Fruit fly (Drosophila melanogaster) whole organism, embryonic: ENCODE measurements around the gene Jon66Cii.

ENCODE experiments used
- ATbp ChIP-seq: fragments of 200-800 bp; sonication (Bioruptor generic); optimal IDR thresholded peaks from 2 replicates; lab custom pipeline; 2017; ENCODE audit warnings: missing biosample characterization, mild to moderate bottlenecking, missing genetic modification characterization, missing genetic modification reagents
- B-H2 ChIP-seq: fragments of 200-800 bp; sonication (Bioruptor generic); optimal IDR thresholded peaks from 2 replicates; lab custom pipeline; 2018; ENCODE audit warnings: missing biosample characterization, mild to moderate bottlenecking, missing genetic modification characterization
- Bteb2 ChIP-seq: fragments of 200-800 bp; sonication (Bioruptor generic); optimal IDR thresholded peaks from 2 replicates; lab custom pipeline; 2016; ENCODE audit warnings: missing biosample characterization, missing genetic modification characterization
- CG1024 ChIP-seq: fragments of 200-800 bp; sonication (Bioruptor generic); IDR thresholded peaks from 2 replicates; pipeline ENCODE4 v1.3.6; 2022; ENCODE audit warnings: missing biosample characterization, missing genetic modification characterization
- CG11093 ChIP-seq: fragments of 200-800 bp; sonication (Bioruptor generic); IDR thresholded peaks from 3 replicates; pipeline ENCODE4 v1.3.6; 2022; ENCODE audit warnings: missing biosample characterization, missing genetic modification characterization
- CG12071 ChIP-seq: fragments of 200-800 bp; sonication (Bioruptor generic); optimal IDR thresholded peaks from 3 replicates; lab custom pipeline; 2018; ENCODE audit warnings: missing biosample characterization, mild to moderate bottlenecking, missing genetic modification characterization
- CG16863 ChIP-seq: fragments of 200-800 bp; sonication (Bioruptor generic); optimal IDR thresholded peaks from 3 replicates; lab custom pipeline; 2016; ENCODE audit warnings: missing biosample characterization, missing genetic modification characterization
- CG17361 ChIP-seq: fragments of 200-800 bp; sonication (Bioruptor generic); IDR thresholded peaks from 3 replicates; pipeline ENCODE4 v1.3.6; 2022; ENCODE audit warnings: missing biosample characterization, missing genetic modification characterization
- CG17568 ChIP-seq: fragments of 200-800 bp; sonication (Bioruptor generic); optimal IDR thresholded peaks from 2 replicates; lab custom pipeline; 2018; ENCODE audit warnings: missing biosample characterization, mild to moderate bottlenecking, missing genetic modification characterization, moderate library complexity
- CG18476 ChIP-seq: fragments of 200-800 bp; sonication (Bioruptor generic); optimal IDR thresholded peaks from 2 replicates; lab custom pipeline; 2016; ENCODE audit warnings: missing biosample characterization, mild to moderate bottlenecking, missing genetic modification characterization
- CG18599 ChIP-seq: fragments of 200-800 bp; sonication (Bioruptor generic); optimal IDR thresholded peaks from 3 replicates; lab custom pipeline; 2017; ENCODE audit warnings: missing biosample characterization, missing genetic modification characterization, mild to moderate bottlenecking, moderate library complexity, missing genetic modification reagents
- CG42726 ChIP-seq: fragments of 200-800 bp; sonication (Bioruptor generic); IDR thresholded peaks from 2 replicates; pipeline ENCODE4 v1.3.6; 2022; ENCODE audit warnings: missing biosample characterization, missing genetic modification characterization; ENCODE audit not compliant: partially characterized antibody
- CG4360 ChIP-seq: fragments of 200-800 bp; sonication (Bioruptor generic); IDR thresholded peaks from 2 replicates; pipeline ENCODE4 v1.3.6; 2022; ENCODE audit warnings: missing biosample characterization, missing genetic modification characterization
- CG5953 ChIP-seq: fragments of 200-800 bp; sonication (Bioruptor generic); IDR thresholded peaks from 2 replicates; pipeline ENCODE4 v1.3.6; 2022; ENCODE audit warnings: missing biosample characterization, missing genetic modification characterization
- CG6683 ChIP-seq: fragments of 200-800 bp; sonication (Bioruptor generic); optimal IDR thresholded peaks from 2 replicates; lab custom pipeline; 2017; ENCODE audit warnings: missing biosample characterization, mild to moderate bottlenecking, missing genetic modification characterization, missing genetic modification reagents
- CG7271 ChIP-seq: fragments of 200-800 bp; sonication (Bioruptor generic); optimal IDR thresholded peaks from 2 replicates; lab custom pipeline; 2018; ENCODE audit warnings: missing biosample characterization, mild to moderate bottlenecking, missing genetic modification characterization, moderate library complexity
- CG7839 ChIP-seq: fragments of 200-800 bp; sonication (Bioruptor generic); optimal IDR thresholded peaks from 3 replicates; lab custom pipeline; 2018; ENCODE audit warnings: missing biosample characterization, mild to moderate bottlenecking, missing genetic modification characterization, moderate library complexity
- CG8089 ChIP-seq: fragments of 200-800 bp; sonication (Bioruptor generic); optimal IDR thresholded peaks from 3 replicates; lab custom pipeline; 2016; ENCODE audit warnings: missing biosample characterization, missing genetic modification characterization
- CG8388 ChIP-seq: fragments of 200-800 bp; sonication (Bioruptor generic); optimal IDR thresholded peaks from 2 replicates; lab custom pipeline; 2019; ENCODE audit warnings: missing biosample characterization, mild to moderate bottlenecking, missing genetic modification characterization, moderate library complexity
- CoRest ChIP-seq: fragments of 200-800 bp; sonication (Bioruptor generic); optimal IDR thresholded peaks from 3 replicates; lab custom pipeline; 2018; ENCODE audit warnings: missing biosample characterization, mild to moderate bottlenecking, missing genetic modification characterization, moderate library complexity
- Eip74EF ChIP-seq, 2 experiments: fragments of 200-800 bp in 1 of 2; fragments of >200 bp in 1 of 2; sonication (Bioruptor generic) in 1 of 2; optimal IDR thresholded peaks; 2 replicates each; lab custom pipeline; 2017 to 2019; ENCODE audit warnings: missing biosample characterization in 2 of 2, missing genetic modification characterization in 2 of 2, mild to moderate bottlenecking in 1 of 2, moderate library complexity in 1 of 2
- Elba2 ChIP-seq: fragments of 200-800 bp; sonication (Bioruptor generic); optimal IDR thresholded peaks from 3 replicates; lab custom pipeline; 2016; ENCODE audit warnings: missing biosample characterization, missing genetic modification characterization
- Fer3 ChIP-seq: fragments of 200-800 bp; sonication (Bioruptor generic); optimal IDR thresholded peaks from 2 replicates; lab custom pipeline; 2018; ENCODE audit warnings: missing biosample characterization, mild to moderate bottlenecking, missing genetic modification characterization, moderate library complexity
- Kr ChIP-seq: fragments of 200-800 bp; sonication (Bioruptor generic); optimal IDR thresholded peaks from 2 replicates; lab custom pipeline; 2017; ENCODE audit warnings: missing biosample characterization, mild to moderate bottlenecking, missing genetic modification characterization
- MTF-1 ChIP-seq: fragments of 200-800 bp; sonication (Bioruptor generic); optimal IDR thresholded peaks from 2 replicates; lab custom pipeline; 2018; ENCODE audit warnings: missing biosample characterization, mild to moderate bottlenecking, missing genetic modification characterization, borderline replicate concordance
- Max ChIP-seq: fragments of 200-800 bp; sonication (Bioruptor generic); optimal IDR thresholded peaks from 2 replicates; lab custom pipeline; 2016; ENCODE audit warnings: missing biosample characterization, mild to moderate bottlenecking, missing genetic modification characterization
- Meics ChIP-seq: fragments of 200-800 bp; sonication (Bioruptor generic); optimal IDR thresholded peaks from 2 replicates; lab custom pipeline; 2017; ENCODE audit warnings: missing biosample characterization, mild to moderate bottlenecking, missing genetic modification characterization
- Mes4 ChIP-seq: fragments of 200-800 bp; sonication (Bioruptor generic); optimal IDR thresholded peaks from 2 replicates; lab custom pipeline; 2016; ENCODE audit warnings: missing biosample characterization, missing genetic modification characterization
- Rx ChIP-seq: fragments of 200-800 bp; sonication (Bioruptor generic); IDR thresholded peaks from 2 replicates; pipeline ENCODE4 v1.3.6; 2022; ENCODE audit warnings: missing biosample characterization, missing genetic modification characterization
- Six4 ChIP-seq: fragments of 200-800 bp; sonication (Bioruptor generic); optimal IDR thresholded peaks from 2 replicates; lab custom pipeline; 2016; ENCODE audit warnings: missing biosample characterization, missing genetic modification characterization
- Sox100B ChIP-seq: fragments of 200-800 bp; sonication (Bioruptor generic); optimal IDR thresholded peaks from 3 replicates; lab custom pipeline; 2018; ENCODE audit warnings: missing biosample characterization, mild to moderate bottlenecking, missing genetic modification characterization
- Xbp1 ChIP-seq: fragments of 200-800 bp; sonication (Bioruptor generic); optimal IDR thresholded peaks from 3 replicates; lab custom pipeline; 2016; ENCODE audit warnings: missing biosample characterization, mild to moderate bottlenecking, missing genetic modification characterization
- caup ChIP-seq: fragments of 200-800 bp; sonication (Bioruptor generic); optimal IDR thresholded peaks from 3 replicates; lab custom pipeline; 2017; ENCODE audit warnings: missing biosample characterization, mild to moderate bottlenecking, missing genetic modification characterization, moderate library complexity; ENCODE audit not compliant: severe bottlenecking
- crc ChIP-seq: fragments of 200-800 bp; sonication (Bioruptor generic); optimal IDR thresholded peaks from 2 replicates; lab custom pipeline; 2016; ENCODE audit warnings: missing biosample characterization, missing genetic modification characterization
- dimm ChIP-seq: fragments of 200-800 bp; sonication (Bioruptor generic); IDR thresholded peaks from 2 replicates; pipeline ENCODE4 v1.3.6; 2022; ENCODE audit warnings: missing biosample characterization, missing genetic modification characterization
- disco-r ChIP-seq: fragments of 200-800 bp; sonication (Bioruptor generic); optimal IDR thresholded peaks from 2 replicates; lab custom pipeline; 2016; ENCODE audit warnings: missing biosample characterization, missing genetic modification characterization
- dysf ChIP-seq: fragments of 200-800 bp; sonication (Bioruptor generic); IDR thresholded peaks from 3 replicates; pipeline ENCODE4 v1.3.6; 2022; ENCODE audit warnings: missing biosample characterization, missing genetic modification characterization
- exex ChIP-seq: fragments of 200-800 bp; sonication (Bioruptor generic); optimal IDR thresholded peaks from 4 replicates; lab custom pipeline; 2018; ENCODE audit warnings: missing biosample characterization, mild to moderate bottlenecking, missing genetic modification characterization, moderate library complexity
- grn ChIP-seq: fragments of 200-800 bp; sonication (Bioruptor generic); optimal IDR thresholded peaks from 3 replicates; lab custom pipeline; 2017; ENCODE audit warnings: missing biosample characterization, missing genetic modification characterization
- kni ChIP-seq: fragments of 200-800 bp; sonication (Bioruptor generic); optimal IDR thresholded peaks from 3 replicates; lab custom pipeline; 2017; ENCODE audit warnings: mild to moderate bottlenecking, missing biosample characterization, missing genetic modification reagents, missing genetic modification characterization
- lov ChIP-seq, 2 experiments: fragments of 200-800 bp in 1 of 2; fragments of >200 bp in 1 of 2; sonication (Bioruptor generic) in 1 of 2; IDR thresholded peaks in 1 of 2; optimal IDR thresholded peaks in 1 of 2; 2 replicates in 1 of 2; 3 replicates in 1 of 2; pipeline versions ENCODE4 v1.3.6 to Lab custom; 2017 to 2022; ENCODE audit warnings: missing biosample characterization in 1 of 2, missing genetic modification characterization in 1 of 2
- p53 ChIP-seq: fragments of 200-800 bp; sonication (Bioruptor generic); optimal IDR thresholded peaks from 2 replicates; lab custom pipeline; 2016; ENCODE audit warnings: missing biosample characterization, missing genetic modification characterization
- pan ChIP-seq, 4 experiments: fragments of >200 bp in 3 of 4; fragments of 200-800 bp in 1 of 4; sonication (Bioruptor generic) in 1 of 4; optimal IDR thresholded peaks in 3 of 4; IDR thresholded peaks in 1 of 4; 2 replicates each; pipeline versions ENCODE4 v1.3.6 to Lab custom; 2017 to 2022; ENCODE audit warnings: missing biosample characterization in 2 of 4, missing genetic modification characterization in 2 of 4, mixed read lengths in 1 of 4
- pfk ChIP-seq: fragments of 200-800 bp; sonication (Bioruptor generic); optimal IDR thresholded peaks from 2 replicates; lab custom pipeline; 2018; ENCODE audit warnings: missing biosample characterization, mild to moderate bottlenecking, missing genetic modification characterization, moderate library complexity
- pho ChIP-seq: fragments of 200-800 bp; sonication (Bioruptor generic); optimal IDR thresholded peaks from 2 replicates; lab custom pipeline; 2016; ENCODE audit warnings: missing biosample characterization, missing genetic modification characterization
- pum ChIP-seq: fragments of 200-800 bp; sonication (Bioruptor generic); optimal IDR thresholded peaks from 2 replicates; lab custom pipeline; 2016; ENCODE audit warnings: missing biosample characterization, missing genetic modification characterization
- trh ChIP-seq: fragments of 200-800 bp; sonication (Bioruptor generic); optimal IDR thresholded peaks from 2 replicates; lab custom pipeline; 2016; ENCODE audit warnings: missing biosample characterization, missing genetic modification characterization
- unpg ChIP-seq: fragments of 200-800 bp; sonication (Bioruptor generic); optimal IDR thresholded peaks from 3 replicates; lab custom pipeline; 2018; ENCODE audit warnings: missing biosample characterization, mild to moderate bottlenecking, missing genetic modification characterization, moderate library complexity
- wor ChIP-seq: fragments of 200-800 bp; sonication (Bioruptor generic); IDR thresholded peaks from 2 replicates; pipeline ENCODE4 v1.3.6; 2022; ENCODE audit warnings: missing biosample characterization, missing genetic modification characterization
- zfh1 ChIP-seq: fragments of 200-800 bp; sonication (Bioruptor generic); IDR thresholded peaks from 3 replicates; pipeline ENCODE4 v1.3.6; 2022; ENCODE audit warnings: missing biosample characterization, missing genetic modification characterization

The Jon66Cii gene

dm6 chr3L:8423156-8423555 lies 29.7 kb upstream of the Jon66Cii start (continued):
- TF ChIP-seq Sox100B (GFP tag; lab: Kevin White, UChicago) (peak; percentile 62), CG12071 (GFP tag; lab: Kevin White, UChicago) (no peak), CG5953 (GFP tag; lab: Robert Waterston, UW) (no peak), CG8089 (GFP tag; lab: Kevin White, UChicago) (no peak), Eip74EF (GFP tag; optimal IDR thresholded peaks at IDR 0.05; lab: Kevin White, UChicago) (peak in 1 of 2 experiments; percentile 32), unpg (no peak), CoRest (tag; lab: Kevin White, UChicago) (peak; percentile 21), pan (optimal IDR thresholded peaks at IDR 0.05; lab: Kevin White, UChicago) (no peak), pan (GFP tag; optimal IDR thresholded peaks at IDR 0.05 in 1 of 2, IDR thresholded peaks at IDR 0.05 in 1 of 2) (no peak), Rx (GFP tag; lab: Robert Waterston, UW) (no peak), wor (GFP tag; lab: Robert Waterston, UW) (no peak), crc (no peak), Elba2 (GFP tag; lab: Kevin White, UChicago) (no peak), CG16863 (GFP tag; lab: Kevin White, UChicago) (no peak), kni (GFP tag; lab: Kevin White, UChicago) (no peak), CG17361 (GFP tag; lab: Robert Waterston, UW) (peak; percentile 73; the same call in 2 of the 3 replicates), CG1024 (GFP tag; lab: Robert Waterston, UW) (no peak), caup (no peak), trh (GFP tag; lab: Kevin White, UChicago) (no peak), p53 (GFP tag; lab: Kevin White, UChicago) (no peak), CG7271 (no peak), pfk (GFP tag; lab: Kevin White, UChicago) (no peak), Max (GFP tag; lab: Kevin White, UChicago) (no peak), zfh1 (GFP tag; lab: Robert Waterston, UW) (no peak), MTF-1 (GFP tag; lab: Kevin White, UChicago) (no peak), Kr (GFP tag; lab: Kevin White, UChicago) (no peak), Mes4 (GFP tag; lab: Kevin White, UChicago) (no peak), pum (no peak), pho (GFP tag; lab: Kevin White, UChicago) (no peak), Six4 (peak; percentile 26), CG8388 (GFP tag; lab: Kevin White, UChicago) (peak; percentile 6), CG42726 (GFP tag; lab: Robert Waterston, UW) (no peak), ATbp (GFP tag; lab: Kevin White, UChicago) (peak; percentile 14), Xbp1 (GFP tag; lab: Kevin White, UChicago) (no peak), CG11093 (GFP tag; lab: Robert Waterston, UW) (no peak), dysf (GFP tag; lab: Robert Waterston, UW) (no peak), CG18476 (GFP tag; lab: Kevin White, UChicago) (no peak), Bteb2 (GFP tag; lab: Kevin White, UChicago) (no peak), disco-r (GFP tag; lab: Kevin White, UChicago) (no peak), grn (no peak), B-H2 (GFP tag; lab: Kevin White, UChicago) (no peak), CG6683 (GFP tag; lab: Kevin White, UChicago) (no peak), CG7839 (no peak), exex (no peak), CG18599 (GFP tag; lab: Kevin White, UChicago) (no peak), CG17568 (GFP tag; lab: Kevin White, UChicago) (no peak), Fer3 (no peak), CG4360 (GFP tag; lab: Robert Waterston, UW) (no peak), lov (optimal IDR thresholded peaks at IDR 0.05; lab: Kevin White, UChicago) (no peak), lov (GFP tag; IDR thresholded peaks at IDR 0.05; lab: Robert Waterston, UW) (no peak), Meics (GFP tag; lab: Kevin White, UChicago) (no peak), dimm (GFP tag; lab: Robert Waterston, UW) (no peak)
